Worm (Caenorhabditis elegans) whole organism, L3 larva: Measurements from ENCODE around the gene F18A1.1.

Source experiments
- R02D3.7 ChIP-seq: fragments of 150-350 bp; optimal IDR thresholded peaks from 2 replicates; lab custom pipeline; 2014; ENCODE audit warnings: missing biosample characterization, missing genetic modification characterization
- ZK546.5 ChIP-seq: sonication (generic microtip); optimal IDR thresholded peaks from 2 replicates; lab custom pipeline; 2017; ENCODE audit warnings: missing biosample characterization, missing genetic modification characterization
- aly-2 ChIP-seq: fragments of 150-350 bp; optimal IDR thresholded peaks from 2 replicates; lab custom pipeline; 2014; ENCODE audit warnings: missing biosample characterization, missing genetic modification characterization
- ama-1 ChIP-seq: fragments of 150-350 bp; optimal IDR thresholded peaks from 2 replicates; lab custom pipeline; 2018
- ceh-28 ChIP-seq: fragments of 150-350 bp; optimal IDR thresholded peaks from 2 replicates; lab custom pipeline; 2014; ENCODE audit warnings: missing biosample characterization, missing genetic modification reagents, missing genetic modification characterization
- ceh-82 ChIP-seq: fragments of 150-350 bp; optimal IDR thresholded peaks from 2 replicates; lab custom pipeline; 2014; ENCODE audit warnings: missing biosample characterization, missing genetic modification characterization
- ceh-9 ChIP-seq: sonication (generic microtip); optimal IDR thresholded peaks from 2 replicates; lab custom pipeline; 2018; ENCODE audit warnings: missing biosample characterization, missing genetic modification characterization
- daf-12 ChIP-seq: fragments of 150-350 bp; optimal IDR thresholded peaks from 2 replicates; lab custom pipeline; 2014; ENCODE audit warnings: missing biosample characterization, missing genetic modification reagents, missing genetic modification characterization
- egl-5 ChIP-seq: fragments of 150-350 bp; optimal IDR thresholded peaks from 2 replicates; lab custom pipeline; 2017; ENCODE audit warnings: missing biosample characterization, missing genetic modification reagents, missing genetic modification characterization, inconsistent platforms
- elt-1 ChIP-seq: fragments of 150-350 bp; optimal IDR thresholded peaks from 2 replicates; lab custom pipeline; 2014; ENCODE audit warnings: missing biosample characterization, missing genetic modification characterization
- elt-2 ChIP-seq: sonication (generic microtip); optimal IDR thresholded peaks from 2 replicates; lab custom pipeline; 2016; ENCODE audit warnings: missing genetic modification reagents, mild to moderate bottlenecking, missing genetic modification characterization, missing compliant biosample characterization
- elt-3 ChIP-seq, 3 experiments: fragments of 150-350 bp in 1 of 3; sonication (generic microtip) in 2 of 3; optimal IDR thresholded peaks; 2 replicates in 2 of 3; 4 replicates in 1 of 3; lab custom pipeline; 2014 to 2017; ENCODE audit warnings: missing biosample characterization in 3 of 3, missing genetic modification characterization in 3 of 3
- eor-1 ChIP-seq, 2 experiments: fragments of 150-350 bp; optimal IDR thresholded peaks; 2 replicates each; lab custom pipeline; 2014 to 2018; ENCODE audit warnings: missing biosample characterization in 2 of 2, missing genetic modification characterization in 2 of 2
- fkh-10 ChIP-seq: sonication (generic microtip); optimal IDR thresholded peaks from 2 replicates; lab custom pipeline; 2017; ENCODE audit warnings: missing biosample characterization, missing genetic modification reagents, missing genetic modification characterization
- fos-1 ChIP-seq: fragments of 150-350 bp; optimal IDR thresholded peaks from 2 replicates; lab custom pipeline; 2014; ENCODE audit warnings: missing biosample characterization, missing genetic modification characterization
- hmg-11 ChIP-seq: sonication (generic microtip); optimal IDR thresholded peaks from 2 replicates; lab custom pipeline; 2016; ENCODE audit warnings: missing genetic modification characterization, missing compliant biosample characterization
- lin-15B ChIP-seq: fragments of 150-350 bp; optimal IDR thresholded peaks from 2 replicates; lab custom pipeline; 2014; ENCODE audit warnings: missing biosample characterization, missing genetic modification characterization
- lin-39 ChIP-seq: fragments of 150-350 bp; optimal IDR thresholded peaks from 2 replicates; lab custom pipeline; 2018; ENCODE audit warnings: missing biosample characterization, missing genetic modification reagents, missing genetic modification characterization
- lsy-12 ChIP-seq: sonication (generic microtip); optimal IDR thresholded peaks from 2 replicates; lab custom pipeline; 2016; ENCODE audit warnings: mild to moderate bottlenecking, missing genetic modification characterization, missing compliant biosample characterization
- mdl-1 ChIP-seq: fragments of 150-350 bp; optimal IDR thresholded peaks from 2 replicates; lab custom pipeline; 2014; ENCODE audit warnings: missing biosample characterization, missing genetic modification characterization
- mml-1 ChIP-seq: fragments of 150-350 bp; sonication (generic microtip); optimal IDR thresholded peaks from 3 replicates; lab custom pipeline; 2014; ENCODE audit warnings: missing biosample characterization, missing genetic modification characterization
- nfya-1 ChIP-seq: sonication (generic microtip); optimal IDR thresholded peaks from 2 replicates; lab custom pipeline; 2017; ENCODE audit warnings: missing genetic modification characterization, mild to moderate bottlenecking, missing compliant biosample characterization, antibody characterized with exemption, moderate library complexity; ENCODE audit not compliant: insufficient read depth
- nhr-11 ChIP-seq: fragments of 150-350 bp; optimal IDR thresholded peaks from 2 replicates; lab custom pipeline; 2014; ENCODE audit warnings: missing biosample characterization, missing genetic modification characterization
- nhr-12 ChIP-seq: fragments of 150-350 bp; optimal IDR thresholded peaks from 2 replicates; lab custom pipeline; 2014; ENCODE audit warnings: missing biosample characterization, missing genetic modification characterization
- nhr-23 ChIP-seq: fragments of 150-350 bp; optimal IDR thresholded peaks from 2 replicates; lab custom pipeline; 2014; ENCODE audit warnings: missing biosample characterization, missing genetic modification reagents, missing genetic modification characterization
- nhr-237 ChIP-seq: fragments of 150-350 bp; optimal IDR thresholded peaks from 2 replicates; lab custom pipeline; 2014; ENCODE audit warnings: missing biosample characterization, missing genetic modification characterization
- nhr-25 ChIP-seq: sonication (generic microtip); optimal IDR thresholded peaks from 2 replicates; lab custom pipeline; 2017; ENCODE audit warnings: missing biosample characterization, missing genetic modification characterization
- nhr-28 ChIP-seq: fragments of 150-350 bp; optimal IDR thresholded peaks from 2 replicates; lab custom pipeline; 2014; ENCODE audit warnings: missing biosample characterization, missing genetic modification characterization
- nhr-43 ChIP-seq: sonication (generic microtip); optimal IDR thresholded peaks from 2 replicates; lab custom pipeline; 2016; ENCODE audit warnings: mild to moderate bottlenecking, missing genetic modification characterization, missing compliant biosample characterization; ENCODE audit not compliant: poor library complexity, severe bottlenecking
- nhr-67 ChIP-seq: fragments of 150-350 bp; optimal IDR thresholded peaks from 2 replicates; lab custom pipeline; 2014; ENCODE audit warnings: missing biosample characterization, missing genetic modification characterization
- pha-4 ChIP-seq: fragments of 150-350 bp; optimal IDR thresholded peaks from 2 replicates; lab custom pipeline; 2014; ENCODE audit warnings: missing biosample characterization, missing genetic modification reagents, missing genetic modification characterization
- pqm-1 ChIP-seq: fragments of 150-350 bp; optimal IDR thresholded peaks from 2 replicates; lab custom pipeline; 2017; ENCODE audit warnings: missing biosample characterization, missing genetic modification characterization, inconsistent platforms
- skn-1 ChIP-seq: fragments of 150-350 bp; optimal IDR thresholded peaks from 2 replicates; lab custom pipeline; 2014; ENCODE audit warnings: missing biosample characterization, missing genetic modification characterization
- snpc-4 ChIP-seq: fragments of 150-350 bp; optimal IDR thresholded peaks from 2 replicates; lab custom pipeline; 2014; ENCODE audit warnings: missing biosample characterization, missing genetic modification characterization
- unc-62 ChIP-seq: fragments of 150-350 bp; sonication (generic microtip); optimal IDR thresholded peaks from 4 replicates; lab custom pipeline; 2014; ENCODE audit warnings: missing biosample characterization, missing genetic modification reagents, missing genetic modification characterization
- zag-1 ChIP-seq: fragments of 150-350 bp; optimal IDR thresholded peaks from 2 replicates; lab custom pipeline; 2014; ENCODE audit warnings: missing biosample characterization, missing genetic modification characterization
- ztf-11 ChIP-seq: fragments of 150-350 bp; optimal IDR thresholded peaks from 2 replicates; lab custom pipeline; 2014; ENCODE audit warnings: missing biosample characterization, missing genetic modification characterization
- ztf-4 ChIP-seq: fragments of 150-350 bp; optimal IDR thresholded peaks from 2 replicates; lab custom pipeline; 2014; ENCODE audit warnings: missing biosample characterization, missing genetic modification characterization

F18A1.1 gene

ce11 chrII:7684589-7684988 is at the start of gene F18A1.1:
Gene F18A1.1, plus strand, starts transcription at chrII:7684889.
- TF ChIP-seq elt-3 (tag; optimal IDR thresholded peaks at IDR 0.05; lab: Kevin White, UChicago), result no peak
- no peak for TF ChIP-seq pqm-1 (tag; lab: Kevin White, UChicago)
- peak; percentile 18 for TF ChIP-seq nhr-43 (tag; lab: Kevin White, UChicago)
- no peak for TF ChIP-seq nhr-28 (tag; lab: Kevin White, UChicago)
- no peak for TF ChIP-seq egl-5 (tag; lab: Kevin White, UChicago)
- no peak for TF ChIP-seq skn-1
- no peak for TF ChIP-seq aly-2 (tag; lab: Kevin White, UChicago)
- no peak for TF ChIP-seq lin-15B (tag; lab: Kevin White, UChicago)
- TF ChIP-seq ceh-28 (tag; lab: Kevin White, UChicago), result peak; percentile 29

- peak; percentile 22 for TF ChIP-seq pha-4
- TF ChIP-seq daf-12, result no peak
- TF ChIP-seq, all 47 proteins: peak for 1
Measured at ce11 chrII:7635296-7635695, 49.4 kb upstream of the F18A1.1 start.

- TF ChIP-seq nhr-237 (tag; lab: Kevin White, UChicago), result no peak
- peak; percentile 6 for TF ChIP-seq nfya-1 (tag; lab: Kevin White, UChicago)
Measured at ce11 chrII:7636941-7637340, 47.7 kb upstream of the F18A1.1 start.

- peak; percentile 3 for TF ChIP-seq pqm-1 (tag; lab: Kevin White, UChicago)
- TF ChIP-seq mdl-1 (tag; lab: Kevin White, UChicago), result no peak
- no peak for TF ChIP-seq nhr-43 (tag; lab: Kevin White, UChicago)
- peak; percentile 75 for TF ChIP-seq elt-2 (tag; lab: Kevin White, UChicago)
- TF ChIP-seq ceh-9 (tag; lab: Kevin White, UChicago), result no peak
Measured at ce11 chrII:7639036-7639435, 45.7 kb upstream of the F18A1.1 start.

- TF ChIP-seq nhr-11 (tag; lab: Kevin White, UChicago), result peak; percentile 4
- TF ChIP-seq nfya-1 (tag; lab: Kevin White, UChicago), result peak; percentile 47
- TF ChIP-seq pha-4, result no peak
- TF ChIP-seq nhr-12 (tag; lab: Kevin White, UChicago), result no peak
- no peak for TF ChIP-seq nhr-67 (tag; lab: Kevin White, UChicago)
- peak; percentile 21 for TF ChIP-seq egl-5 (tag; lab: Kevin White, UChicago)
- TF ChIP-seq ztf-4 (tag; lab: Kevin White, UChicago), result no peak
- TF ChIP-seq nhr-23 (tag; lab: Kevin White, UChicago), result no peak
- peak; percentile 69 for TF ChIP-seq lin-39 (tag; lab: Kevin White, UChicago)
- TF ChIP-seq snpc-4 (tag; lab: Kevin White, UChicago), result no peak
- no peak for TF ChIP-seq lsy-12 (tag; lab: Kevin White, UChicago)
Measured at ce11 chrII:7640161-7640841, 44.4 kb upstream of the F18A1.1 start.

ce11 chrII:7642016-7642653 is 42.6 kb upstream of the F18A1.1 start:
- peak; percentile 62 for TF ChIP-seq mdl-1 (tag; lab: Kevin White, UChicago)
- no peak for TF ChIP-seq nhr-23 (tag; lab: Kevin White, UChicago)
- TF ChIP-seq hmg-11 (tag; lab: Kevin White, UChicago), result peak; percentile 82
- peak; percentile 84 for TF ChIP-seq unc-62 (GFP tag; lab: Kevin White, UChicago)
- no peak for TF ChIP-seq zag-1 (tag; lab: Kevin White, UChicago)
- no peak for TF ChIP-seq ceh-9 (tag; lab: Kevin White, UChicago)
- no peak for TF ChIP-seq ztf-11
- TF ChIP-seq egl-5 (tag; lab: Kevin White, UChicago), result peak; percentile 67
- no peak for TF ChIP-seq nhr-25 (tag; lab: Kevin White, UChicago)
- TF ChIP-seq fos-1 (tag; lab: Kevin White, UChicago), result no peak
- no peak for TF ChIP-seq daf-12
- TF ChIP-seq lsy-12 (tag; lab: Kevin White, UChicago), result no peak
- no peak for TF ChIP-seq nhr-237 (tag; lab: Kevin White, UChicago)
- no peak for TF ChIP-seq R02D3.7 (tag; lab: Kevin White, UChicago)
- TF ChIP-seq ama-1, result no peak
- TF ChIP-seq pqm-1 (tag; lab: Kevin White, UChicago), result no peak
- no peak for TF ChIP-seq mml-1 (tag; lab: Kevin White, UChicago)
- TF ChIP-seq nhr-67 (tag; lab: Kevin White, UChicago), result no peak
- TF ChIP-seq fkh-10 (GFP tag; lab: Kevin White, UChicago), result peak; percentile 73
- TF ChIP-seq ceh-82 (tag; lab: Kevin White, UChicago), result no peak
- no peak for TF ChIP-seq eor-1 (tag; optimal IDR thresholded peaks at IDR 0.05; lab: Kevin White, UChicago)
- peak; percentile 8 for TF ChIP-seq lin-15B (tag; lab: Kevin White, UChicago)
- no peak for TF ChIP-seq nhr-43 (tag; lab: Kevin White, UChicago)
- no peak for TF ChIP-seq nhr-12 (tag; lab: Kevin White, UChicago)
- TF ChIP-seq snpc-4 (tag; lab: Kevin White, UChicago), result peak; percentile 38
- no peak for TF ChIP-seq ZK546.5 (tag; lab: Kevin White, UChicago)
- TF ChIP-seq lin-39 (tag; lab: Kevin White, UChicago), result peak; percentile 91
- no peak for TF ChIP-seq elt-1 (tag; lab: Kevin White, UChicago)
- TF ChIP-seq pha-4, result no peak
- no peak for TF ChIP-seq nhr-28 (tag; lab: Kevin White, UChicago)
- peak; percentile 88 for TF ChIP-seq nfya-1 (tag; lab: Kevin White, UChicago)
